Fruit fly (Drosophila melanogaster) whole organism, embryonic: ENCODE measurements around the gene CG13117.
A peak's percentile ranks its signal among the peaks of the same experiment; 100 is the strongest.

Experiments used
- Ada2b ChIP-seq: fragments of 200-800 bp; sonication (Bioruptor generic); IDR thresholded peaks from 2 replicates; pipeline ENCODE4 v1.3.6; 2022; ENCODE audit warnings: missing biosample characterization, missing genetic modification characterization
- CG10321 ChIP-seq: fragments of 200-800 bp; sonication (Bioruptor generic); IDR thresholded peaks from 2 replicates; pipeline ENCODE4 v1.3.6; 2022; ENCODE audit warnings: missing biosample characterization, missing genetic modification characterization
- CG10543 ChIP-seq: fragments of 200-800 bp; sonication (Bioruptor generic); optimal IDR thresholded peaks from 3 replicates; lab custom pipeline; 2017; ENCODE audit warnings: missing biosample characterization, mild to moderate bottlenecking, missing genetic modification characterization, moderate library complexity
- CG11398 ChIP-seq: fragments of 200-800 bp; sonication (Bioruptor generic); optimal IDR thresholded peaks from 2 replicates; lab custom pipeline; 2016; ENCODE audit warnings: missing biosample characterization, missing genetic modification characterization
- CG11456 ChIP-seq: fragments of 200-800 bp; sonication (Bioruptor generic); IDR thresholded peaks from 3 replicates; pipeline ENCODE4 v1.3.6; 2022; ENCODE audit warnings: missing biosample characterization, missing genetic modification characterization
- CG11696 ChIP-seq: fragments of 200-800 bp; sonication (Bioruptor generic); IDR thresholded peaks from 2 replicates; pipeline ENCODE4 v1.3.6; 2022; ENCODE audit warnings: missing biosample characterization, missing genetic modification characterization
- CG12391 ChIP-seq: fragments of 200-800 bp; sonication (Bioruptor generic); optimal IDR thresholded peaks from 3 replicates; lab custom pipeline; 2018; ENCODE audit warnings: missing biosample characterization, mild to moderate bottlenecking, missing genetic modification characterization, moderate library complexity
- CG13296 ChIP-seq: fragments of 200-800 bp; sonication (Bioruptor generic); optimal IDR thresholded peaks from 3 replicates; lab custom pipeline; 2018; ENCODE audit warnings: missing biosample characterization, mild to moderate bottlenecking, missing genetic modification characterization
- CG15601 ChIP-seq: fragments of 200-800 bp; sonication (Bioruptor generic); optimal IDR thresholded peaks from 3 replicates; lab custom pipeline; 2019; ENCODE audit warnings: missing biosample characterization, mild to moderate bottlenecking, missing genetic modification characterization, moderate library complexity
- CG16779 ChIP-seq: fragments of 200-800 bp; sonication (Bioruptor generic); IDR thresholded peaks from 2 replicates; pipeline ENCODE4 v1.3.6; 2022; ENCODE audit warnings: missing biosample characterization, missing genetic modification characterization
- CG17912 ChIP-seq: fragments of 200-800 bp; sonication (Bioruptor generic); optimal IDR thresholded peaks from 2 replicates; lab custom pipeline; 2018; ENCODE audit warnings: missing biosample characterization, mild to moderate bottlenecking, missing genetic modification characterization
- CG33557 ChIP-seq: fragments of 200-800 bp; sonication (Bioruptor generic); optimal IDR thresholded peaks from 2 replicates; lab custom pipeline; 2019; ENCODE audit warnings: missing biosample characterization, mild to moderate bottlenecking, missing genetic modification characterization, moderate library complexity
- CG34224 ChIP-seq: fragments of 200-800 bp; sonication (Bioruptor generic); IDR thresholded peaks from 3 replicates; pipeline ENCODE4 v1.3.6; 2022; ENCODE audit warnings: missing biosample characterization, missing genetic modification characterization; ENCODE audit not compliant: partially characterized antibody
- CG34422 ChIP-seq: fragments of 200-800 bp; sonication (Bioruptor generic); IDR thresholded peaks from 3 replicates; pipeline ENCODE4 v1.3.6; 2022; ENCODE audit warnings: missing biosample characterization, missing genetic modification characterization
- CG5245 ChIP-seq: fragments of 200-800 bp; sonication (Bioruptor generic); optimal IDR thresholded peaks from 3 replicates; lab custom pipeline; 2016; ENCODE audit warnings: missing biosample characterization, missing genetic modification characterization
- CG7928 ChIP-seq: fragments of 200-800 bp; sonication (Bioruptor generic); optimal IDR thresholded peaks from 2 replicates; lab custom pipeline; 2017; ENCODE audit warnings: missing biosample characterization, mild to moderate bottlenecking, missing genetic modification characterization
- CG9727 ChIP-seq: fragments of 200-800 bp; sonication (Bioruptor generic); optimal IDR thresholded peaks from 3 replicates; lab custom pipeline; 2017; ENCODE audit warnings: missing biosample characterization, mild to moderate bottlenecking, missing genetic modification characterization
- Doc2 ChIP-seq: fragments of 200-800 bp; sonication (Bioruptor generic); IDR thresholded peaks from 2 replicates; pipeline ENCODE4 v1.3.6; 2022; ENCODE audit warnings: missing biosample characterization, missing genetic modification characterization
- Dp ChIP-seq: fragments of 200-800 bp; sonication (Bioruptor generic); optimal IDR thresholded peaks from 2 replicates; lab custom pipeline; 2018; ENCODE audit warnings: missing biosample characterization, mild to moderate bottlenecking, missing genetic modification characterization, moderate library complexity
- Fer2 ChIP-seq: fragments of 200-800 bp; sonication (Bioruptor generic); optimal IDR thresholded peaks from 2 replicates; lab custom pipeline; 2018; ENCODE audit warnings: missing biosample characterization, mild to moderate bottlenecking, missing genetic modification characterization, moderate library complexity
- Hand ChIP-seq: fragments of 200-800 bp; sonication (Bioruptor generic); optimal IDR thresholded peaks from 2 replicates; lab custom pipeline; 2017; ENCODE audit warnings: mild to moderate bottlenecking, missing biosample characterization, missing genetic modification reagents, missing genetic modification characterization
- Hmr ChIP-seq: fragments of 200-800 bp; sonication (Bioruptor generic); optimal IDR thresholded peaks from 3 replicates; lab custom pipeline; 2017; ENCODE audit warnings: mild to moderate bottlenecking, missing biosample characterization, missing genetic modification reagents, missing genetic modification characterization
- Hr78 ChIP-seq, 2 experiments: fragments of 200-800 bp in 1 of 2; fragments of >200 bp in 1 of 2; sonication (Bioruptor generic) in 1 of 2; optimal IDR thresholded peaks; 2 replicates each; lab custom pipeline; 2017 to 2019; ENCODE audit warnings: missing biosample characterization in 2 of 2, missing genetic modification characterization in 2 of 2, mild to moderate bottlenecking in 1 of 2, moderate library complexity in 1 of 2
- Jarid2 ChIP-seq: fragments of 200-800 bp; sonication (Bioruptor generic); optimal IDR thresholded peaks from 3 replicates; lab custom pipeline; 2017; ENCODE audit warnings: mild to moderate bottlenecking, missing biosample characterization, missing genetic modification reagents, missing genetic modification characterization
- Lim3 ChIP-seq: fragments of 200-800 bp; sonication (Bioruptor generic); IDR thresholded peaks from 2 replicates; pipeline ENCODE4 v1.3.6; 2022; ENCODE audit warnings: missing biosample characterization, missing genetic modification characterization
- MTF-1 ChIP-seq: fragments of 200-800 bp; sonication (Bioruptor generic); optimal IDR thresholded peaks from 2 replicates; lab custom pipeline; 2018; ENCODE audit warnings: missing biosample characterization, mild to moderate bottlenecking, missing genetic modification characterization, borderline replicate concordance
- Oli ChIP-seq: fragments of 200-800 bp; sonication (Bioruptor generic); optimal IDR thresholded peaks from 2 replicates; lab custom pipeline; 2018; ENCODE audit warnings: missing biosample characterization, mild to moderate bottlenecking, missing genetic modification characterization, moderate library complexity
- Poxn ChIP-seq: fragments of 200-800 bp; sonication (Bioruptor generic); IDR thresholded peaks from 2 replicates; pipeline ENCODE4 v1.3.6; 2022; ENCODE audit warnings: missing biosample characterization, missing genetic modification characterization
- Sox100B ChIP-seq: fragments of 200-800 bp; sonication (Bioruptor generic); optimal IDR thresholded peaks from 3 replicates; lab custom pipeline; 2018; ENCODE audit warnings: missing biosample characterization, mild to moderate bottlenecking, missing genetic modification characterization
- Sry-β ChIP-seq: fragments of 200-800 bp; sonication (Bioruptor generic); optimal IDR thresholded peaks from 2 replicates; lab custom pipeline; 2018; ENCODE audit warnings: missing biosample characterization, mild to moderate bottlenecking, missing genetic modification characterization, moderate library complexity
- ac ChIP-seq: fragments of 200-800 bp; sonication (Bioruptor generic); optimal IDR thresholded peaks from 3 replicates; lab custom pipeline; 2017; ENCODE audit warnings: missing biosample characterization, mild to moderate bottlenecking, missing genetic modification characterization
- al ChIP-seq: fragments of 200-800 bp; sonication (Bioruptor generic); IDR thresholded peaks from 2 replicates; pipeline ENCODE4 v1.3.6; 2022; ENCODE audit warnings: missing biosample characterization, missing genetic modification characterization
- chinmo ChIP-seq: fragments of 200-800 bp; sonication (Bioruptor generic); IDR thresholded peaks from 4 replicates; pipeline ENCODE4 v1.3.6; 2022; ENCODE audit warnings: missing biosample characterization, missing genetic modification characterization; ENCODE audit not compliant: partially characterized antibody
- ewg ChIP-seq: fragments of 200-800 bp; sonication (Bioruptor generic); optimal IDR thresholded peaks from 3 replicates; lab custom pipeline; 2017; ENCODE audit warnings: mild to moderate bottlenecking, missing biosample characterization, missing genetic modification reagents, missing genetic modification characterization
- hb ChIP-seq: fragments of 200-800 bp; sonication (Bioruptor generic); IDR thresholded peaks from 3 replicates; pipeline ENCODE4 v1.3.6; 2022; ENCODE audit warnings: missing biosample characterization, missing genetic modification characterization; ENCODE audit not compliant: partially characterized antibody
- lab ChIP-seq: fragments of 200-800 bp; sonication (Bioruptor generic); optimal IDR thresholded peaks from 3 replicates; lab custom pipeline; 2017; ENCODE audit warnings: missing biosample characterization, missing genetic modification characterization, mild to moderate bottlenecking, moderate library complexity, missing genetic modification reagents
- lmd ChIP-seq: fragments of 200-800 bp; sonication (Bioruptor generic); IDR thresholded peaks from 2 replicates; pipeline ENCODE4 v1.3.6; 2022; ENCODE audit warnings: missing biosample characterization, missing genetic modification characterization
- lola ChIP-seq, 3 experiments: fragments of >200 bp in 2 of 3; fragments of 200-800 bp in 1 of 3; sonication (Bioruptor generic) in 1 of 3; optimal IDR thresholded peaks; 2 replicates each; lab custom pipeline; 2017 to 2019; ENCODE audit warnings: missing biosample characterization in 3 of 3, missing genetic modification characterization in 3 of 3, mild to moderate bottlenecking in 1 of 3, moderate library complexity in 1 of 3
- maf-S ChIP-seq: fragments of 200-800 bp; sonication (Bioruptor generic); optimal IDR thresholded peaks from 2 replicates; lab custom pipeline; 2016; ENCODE audit warnings: missing biosample characterization, missing genetic modification characterization
- onecut ChIP-seq: fragments of 200-800 bp; sonication (Bioruptor generic); IDR thresholded peaks from 2 replicates; pipeline ENCODE4 v1.3.6; 2022; ENCODE audit warnings: missing biosample characterization, missing genetic modification characterization
- org-1 ChIP-seq: fragments of 200-800 bp; sonication (Bioruptor generic); optimal IDR thresholded peaks from 2 replicates; lab custom pipeline; 2017; ENCODE audit warnings: missing biosample characterization, missing genetic modification characterization
- repo ChIP-seq: fragments of 200-800 bp; sonication (Bioruptor generic); optimal IDR thresholded peaks from 2 replicates; lab custom pipeline; 2016; ENCODE audit warnings: missing biosample characterization, missing genetic modification characterization
- sd ChIP-seq: fragments of 200-800 bp; sonication (Bioruptor generic); optimal IDR thresholded peaks from 3 replicates; lab custom pipeline; 2018; ENCODE audit warnings: missing biosample characterization, mild to moderate bottlenecking, missing genetic modification characterization, moderate library complexity
- sima ChIP-seq: fragments of 200-800 bp; sonication (Bioruptor generic); optimal IDR thresholded peaks from 2 replicates; lab custom pipeline; 2016; ENCODE audit warnings: missing biosample characterization, missing genetic modification characterization
- sna ChIP-seq: fragments of 200-800 bp; sonication (Bioruptor generic); IDR thresholded peaks from 2 replicates; pipeline ENCODE4 v1.3.6; 2022; ENCODE audit warnings: missing biosample characterization, missing genetic modification characterization; ENCODE audit not compliant: partially characterized antibody
- sr ChIP-seq: fragments of 200-800 bp; sonication (Bioruptor generic); IDR thresholded peaks from 3 replicates; pipeline ENCODE4 v1.3.6; 2022; ENCODE audit warnings: missing biosample characterization, missing genetic modification characterization
- tio ChIP-seq: fragments of 200-800 bp; sonication (Bioruptor generic); optimal IDR thresholded peaks from 2 replicates; lab custom pipeline; 2017; ENCODE audit warnings: missing biosample characterization, missing genetic modification characterization, inconsistent platforms
- wdn ChIP-seq: fragments of 200-800 bp; sonication (Bioruptor generic); IDR thresholded peaks from 2 replicates; pipeline ENCODE4 v1.3.6; 2022; ENCODE audit warnings: missing biosample characterization, missing genetic modification characterization
- zfh2 ChIP-seq: fragments of 200-800 bp; sonication (Bioruptor generic); optimal IDR thresholded peaks from 2 replicates; lab custom pipeline; 2016; ENCODE audit warnings: missing biosample characterization, missing genetic modification characterization

The CG13117 gene

dm6 chr2L:9700454-9700853, 36.0 kb upstream of the CG13117 start, which contains the start of gene pelo (continued):
- TF ChIP-seq CG34422 (GFP tag; lab: Robert Waterston, UW) (peak; percentile 75; the same call in 1 of the 3 replicates), hb (GFP tag; lab: Robert Waterston, UW) (no peak), Hmr (peak; percentile 74), maf-S (GFP tag; lab: Kevin White, UChicago) (no peak), Oli (tag; lab: Kevin White, UChicago) (peak; percentile 45), Dp (GFP tag; lab: Kevin White, UChicago) (peak; percentile 12), CG13296 (GFP tag; lab: Kevin White, UChicago) (peak; percentile 65), CG12391 (peak; percentile 83), CG7928 (GFP tag; lab: Kevin White, UChicago) (peak; percentile 46), CG34224 (GFP tag; lab: Robert Waterston, UW) (no peak), sima (GFP tag; lab: Kevin White, UChicago) (no peak), Poxn (0 out of 2 replicates have a peak, but pooled peaks have one; percentile 41), CG16779 (GFP tag; lab: Robert Waterston, UW) (no peak), CG5245 (GFP tag; lab: Kevin White, UChicago) (peak; percentile 20), CG33557 (peak; percentile 31), repo (GFP tag; lab: Kevin White, UChicago) (no peak), Sry-β (peak; percentile 99), Hr78 (GFP tag; optimal IDR thresholded peaks at IDR 0.05; lab: Kevin White, UChicago) (peak in 1 of 2 experiments; percentile 79), zfh2 (GFP tag; lab: Kevin White, UChicago) (peak; percentile 26), Hand (GFP tag; lab: Kevin White, UChicago) (no peak), CG11696 (GFP tag; lab: Robert Waterston, UW) (no peak), lmd (GFP tag; lab: Robert Waterston, UW) (peak; percentile 68), MTF-1 (GFP tag; lab: Kevin White, UChicago) (no peak), sna (GFP tag; lab: Robert Waterston, UW) (no peak), Sox100B (GFP tag; lab: Kevin White, UChicago) (peak; percentile 60), chinmo (GFP tag; lab: Robert Waterston, UW) (no peak), lola (GFP tag; optimal IDR thresholded peaks at IDR 0.05; lab: Kevin White, UChicago) (peak in 1 of 3 experiments; percentile 51), CG10543 (GFP tag; lab: Kevin White, UChicago) (peak; percentile 78), CG11398 (GFP tag; lab: Kevin White, UChicago) (no peak), wdn (no peak), Jarid2 (GFP tag; lab: Kevin White, UChicago) (peak; percentile 40), CG11456 (peak; percentile 37; the same call in 1 of the 3 replicates), tio (GFP tag; lab: Kevin White, UChicago) (peak; percentile 5), Ada2b (GFP tag; lab: Robert Waterston, UW) (peak; percentile 29; the same call in 1 of the 2 replicates), Doc2 (GFP tag; lab: Robert Waterston, UW) (no peak), CG17912 (GFP tag; lab: Kevin White, UChicago) (no peak), org-1 (GFP tag; lab: Kevin White, UChicago) (peak; percentile 10), sr (GFP tag; lab: Robert Waterston, UW) (no peak), sd (tag; lab: Kevin White, UChicago) (peak; percentile 60), al (GFP tag; lab: Robert Waterston, UW) (peak; percentile 70), CG9727 (peak; percentile 63), ewg (GFP tag; lab: Kevin White, UChicago) (peak; percentile 42), Fer2 (tag; lab: Kevin White, UChicago) (peak; percentile 54), onecut (GFP tag; lab: Robert Waterston, UW) (0 out of 2 replicates have a peak, but pooled peaks have one; percentile 10), Lim3 (GFP tag; lab: Robert Waterston, UW) (no peak), CG15601 (tag; lab: Kevin White, UChicago) (peak; percentile 63), CG10321 (no peak), lab (GFP tag; lab: Kevin White, UChicago) (peak; percentile 81), ac (no peak)
